Worm (Caenorhabditis elegans) whole organism, L1 larva: ENCODE results near the gene psa-3.
A peak's percentile ranks its signal among the peaks of the same experiment; 100 is the strongest.

Experiments
- C16A3.4 ChIP-seq: fragments of 150-350 bp; optimal IDR thresholded peaks from 2 replicates; lab custom pipeline; 2014; ENCODE audit warnings: missing biosample characterization, missing genetic modification characterization
- F16B12.6 ChIP-seq: fragments of 150-350 bp; optimal IDR thresholded peaks from 2 replicates; lab custom pipeline; 2014; ENCODE audit warnings: missing biosample characterization, missing genetic modification characterization
- aha-1 ChIP-seq: fragments of 150-350 bp; optimal IDR thresholded peaks from 2 replicates; lab custom pipeline; 2014; ENCODE audit warnings: missing biosample characterization, missing genetic modification characterization
- blmp-1 ChIP-seq: fragments of 150-350 bp; optimal IDR thresholded peaks from 2 replicates; lab custom pipeline; 2014; ENCODE audit warnings: missing biosample characterization, missing genetic modification characterization
- ceh-8 ChIP-seq: fragments of 200-800 bp; sonication (Bioruptor generic); optimal IDR thresholded peaks from 2 replicates; lab custom pipeline; 2018; ENCODE audit warnings: mild to moderate bottlenecking, missing genetic modification characterization, moderate library complexity, missing compliant biosample characterization
- ceh-82 ChIP-seq, 3 experiments: fragments of 150-350 bp in 1 of 3; sonication (generic microtip) in 2 of 3; optimal IDR thresholded peaks; 2 replicates each; lab custom pipeline; 2014 to 2017; ENCODE audit warnings: missing biosample characterization in 3 of 3, missing genetic modification characterization in 3 of 3
- ceh-90 ChIP-seq: sonication (generic microtip); optimal IDR thresholded peaks from 2 replicates; lab custom pipeline; 2016; ENCODE audit warnings: missing genetic modification characterization, missing compliant biosample characterization
- ces-1 ChIP-seq: fragments of 150-350 bp; optimal IDR thresholded peaks from 2 replicates; lab custom pipeline; 2014; ENCODE audit warnings: missing biosample characterization, missing genetic modification reagents, missing genetic modification characterization
- efl-1 ChIP-seq, 4 experiments: fragments of 150-350 bp; optimal IDR thresholded peaks in 3 of 4; peaks in 1 of 4; 1 replicate in 1 of 4; 2 replicates in 3 of 4; lab custom pipeline; 2014; ENCODE audit warnings: missing biosample characterization in 2 of 4, missing genetic modification characterization in 2 of 4, missing genetic modification reagents in 2 of 4
- efl-3 ChIP-seq: fragments of 200-800 bp; sonication (Bioruptor generic); optimal IDR thresholded peaks from 2 replicates; lab custom pipeline; 2018; ENCODE audit warnings: mild to moderate bottlenecking, missing genetic modification characterization, missing compliant biosample characterization
- egl-27 ChIP-seq, 2 experiments: fragments of 150-350 bp in 1 of 2; sonication (generic microtip); optimal IDR thresholded peaks; 3 replicates each; lab custom pipeline; 2017 to 2018; ENCODE audit warnings: missing biosample characterization in 2 of 2, missing genetic modification characterization in 2 of 2, missing genetic modification reagents in 2 of 2
- elt-2 ChIP-seq: sonication (generic microtip); optimal IDR thresholded peaks from 2 replicates; lab custom pipeline; 2016; ENCODE audit warnings: missing genetic modification characterization, mild to moderate bottlenecking, inconsistent platforms, missing compliant biosample characterization, missing genetic modification reagents
- ets-5 ChIP-seq: fragments of 200-800 bp; sonication (Bioruptor generic); IDR thresholded peaks from 2 replicates; pipeline ENCODE4 v1.3.6; 2022; ENCODE audit warnings: missing genetic modification characterization, missing compliant biosample characterization
- fkh-8 ChIP-seq: sonication (generic microtip); optimal IDR thresholded peaks from 2 replicates; lab custom pipeline; 2016; ENCODE audit warnings: mild to moderate bottlenecking, missing genetic modification characterization, missing compliant biosample characterization
- hlh-17 ChIP-seq: fragments of 200-800 bp; sonication (Bioruptor generic); optimal IDR thresholded peaks from 2 replicates; lab custom pipeline; 2018; ENCODE audit warnings: missing genetic modification characterization, mild to moderate bottlenecking, missing compliant biosample characterization, moderate library complexity, borderline replicate concordance
- hlh-4 ChIP-seq: sonication (generic microtip); optimal IDR thresholded peaks from 2 replicates; lab custom pipeline; 2016; ENCODE audit warnings: mild to moderate bottlenecking, missing genetic modification characterization, missing compliant biosample characterization
- jun-1 ChIP-seq: fragments of 150-350 bp; optimal IDR thresholded peaks from 2 replicates; lab custom pipeline; 2014; ENCODE audit warnings: missing biosample characterization, missing genetic modification reagents, missing genetic modification characterization
- lin-35 ChIP-seq, 2 experiments: fragments of 150-350 bp; optimal IDR thresholded peaks; 2 replicates each; lab custom pipeline; 2014; ENCODE audit warnings: missing biosample characterization in 2 of 2, missing genetic modification characterization in 2 of 2, missing genetic modification reagents in 2 of 2
- lin-39 ChIP-seq: fragments of 150-350 bp; optimal IDR thresholded peaks from 2 replicates; lab custom pipeline; 2014; ENCODE audit warnings: missing biosample characterization, missing genetic modification reagents, missing genetic modification characterization
- lir-3 ChIP-seq: sonication (generic microtip); optimal IDR thresholded peaks from 2 replicates; lab custom pipeline; 2016; ENCODE audit warnings: mild to moderate bottlenecking, missing genetic modification characterization, moderate library complexity, missing compliant biosample characterization; ENCODE audit not compliant: poor library complexity
- lsy-2 ChIP-seq, 2 experiments: fragments of 150-350 bp; optimal IDR thresholded peaks; 2 replicates each; lab custom pipeline; 2014; ENCODE audit warnings: missing biosample characterization in 2 of 2, missing genetic modification characterization in 2 of 2
- mab-9 ChIP-seq: fragments of 200-800 bp; sonication (Bioruptor generic); IDR thresholded peaks from 2 replicates; pipeline ENCODE4 v1.3.6; 2022; ENCODE audit warnings: missing genetic modification reagents, missing genetic modification characterization, missing compliant biosample characterization
- mdl-1 ChIP-seq, 2 experiments: fragments of 150-350 bp; optimal IDR thresholded peaks; 2 replicates each; lab custom pipeline; 2014 to 2017; ENCODE audit warnings: missing biosample characterization in 2 of 2, missing genetic modification characterization in 2 of 2, inconsistent platforms in 1 of 2
- mep-1 ChIP-seq: fragments of 150-350 bp; optimal IDR thresholded peaks from 2 replicates; lab custom pipeline; 2014; ENCODE audit warnings: missing biosample characterization, missing genetic modification characterization
- nhr-11 ChIP-seq: fragments of 150-350 bp; optimal IDR thresholded peaks from 2 replicates; lab custom pipeline; 2014; ENCODE audit warnings: missing biosample characterization, missing genetic modification characterization
- nhr-12 ChIP-seq: sonication (generic microtip); optimal IDR thresholded peaks from 2 replicates; lab custom pipeline; 2017; ENCODE audit warnings: missing biosample characterization, missing genetic modification characterization
- nhr-28 ChIP-seq: fragments of 150-350 bp; optimal IDR thresholded peaks from 2 replicates; lab custom pipeline; 2014; ENCODE audit warnings: missing biosample characterization, missing genetic modification characterization
- nhr-71 ChIP-seq: sonication (generic microtip); optimal IDR thresholded peaks from 2 replicates; lab custom pipeline; 2016; ENCODE audit warnings: mild to moderate bottlenecking, missing genetic modification characterization, moderate library complexity, missing compliant biosample characterization
- nhr-76 ChIP-seq: sonication (generic microtip); optimal IDR thresholded peaks from 2 replicates; lab custom pipeline; 2017; ENCODE audit warnings: missing biosample characterization, missing genetic modification characterization
- nhr-77 ChIP-seq: fragments of 150-350 bp; optimal IDR thresholded peaks from 2 replicates; lab custom pipeline; 2014; ENCODE audit warnings: missing biosample characterization, missing genetic modification characterization
- nhr-85 ChIP-seq: sonication (generic microtip); peaks from one replicate; lab custom pipeline; 2016; ENCODE audit warnings: missing genetic modification characterization, inconsistent platforms, missing compliant biosample characterization
- pax-3 ChIP-seq: fragments of 200-800 bp; sonication (Bioruptor generic); optimal IDR thresholded peaks from 2 replicates; lab custom pipeline; 2018; ENCODE audit warnings: mild to moderate bottlenecking, missing genetic modification characterization, moderate library complexity, missing compliant biosample characterization
- pqm-1 ChIP-seq: sonication (generic microtip); optimal IDR thresholded peaks from 3 replicates; lab custom pipeline; 2017; ENCODE audit warnings: missing biosample characterization, missing genetic modification characterization
- skn-1 ChIP-seq: fragments of 150-350 bp; optimal IDR thresholded peaks from 2 replicates; lab custom pipeline; 2014; ENCODE audit warnings: missing biosample characterization, missing genetic modification characterization
- snpc-4 ChIP-seq: fragments of 150-350 bp; optimal IDR thresholded peaks from 2 replicates; lab custom pipeline; 2014; ENCODE audit warnings: missing biosample characterization, missing genetic modification characterization
- sptf-1 ChIP-seq: fragments of 150-350 bp; optimal IDR thresholded peaks from 2 replicates; lab custom pipeline; 2014; ENCODE audit warnings: missing biosample characterization, missing genetic modification characterization
- sup-37 ChIP-seq: fragments of 200-800 bp; sonication (Bioruptor generic); optimal IDR thresholded peaks from 2 replicates; lab custom pipeline; 2018; ENCODE audit warnings: mild to moderate bottlenecking, missing genetic modification characterization, missing compliant biosample characterization
- swsn-7 ChIP-seq: sonication (generic microtip); optimal IDR thresholded peaks from 2 replicates; lab custom pipeline; 2016; ENCODE audit warnings: missing genetic modification characterization, missing compliant biosample characterization
- tbx-2 ChIP-seq: sonication (generic microtip); optimal IDR thresholded peaks from 2 replicates; lab custom pipeline; 2016; ENCODE audit warnings: missing genetic modification characterization, missing compliant biosample characterization
- tlp-1 ChIP-seq: fragments of 150-350 bp; optimal IDR thresholded peaks from 2 replicates; lab custom pipeline; 2014; ENCODE audit warnings: missing biosample characterization, missing genetic modification characterization
- unc-30 ChIP-seq: sonication (generic microtip); optimal IDR thresholded peaks from 2 replicates; lab custom pipeline; 2017; ENCODE audit warnings: missing biosample characterization, missing genetic modification characterization
- unc-62 ChIP-seq: fragments of 150-350 bp; optimal IDR thresholded peaks from 2 replicates; lab custom pipeline; 2014; ENCODE audit warnings: missing biosample characterization, missing genetic modification reagents, missing genetic modification characterization
- xbp-1 ChIP-seq: sonication (generic microtip); optimal IDR thresholded peaks from 2 replicates; lab custom pipeline; 2016; ENCODE audit warnings: missing genetic modification characterization, missing compliant biosample characterization
- zag-1 ChIP-seq: fragments of 150-350 bp; optimal IDR thresholded peaks from 2 replicates; lab custom pipeline; 2014; ENCODE audit warnings: missing biosample characterization, missing genetic modification characterization
- ztf-4 ChIP-seq: fragments of 150-350 bp; optimal IDR thresholded peaks from 2 replicates; lab custom pipeline; 2014; ENCODE audit warnings: missing biosample characterization, missing genetic modification characterization

psa-3 gene

ce11 chrX:15365235-15365634 is 42.5 kb upstream of the psa-3 start (continued):
- TF ChIP-seq nhr-11 (peak; percentile 3), nhr-76 (tag; lab: Kevin White, UChicago) (no peak), nhr-71 (tag; lab: Kevin White, UChicago) (peak; percentile 92), nhr-28 (tag; lab: Kevin White, UChicago) (no peak), lir-3 (tag; lab: Kevin White, UChicago) (peak; percentile 76), tbx-2 (tag; lab: Kevin White, UChicago) (peak; percentile 78), egl-27 (tag; optimal IDR thresholded peaks at IDR 0.05; lab: Kevin White, UChicago) (no peak), unc-30 (tag; lab: Kevin White, UChicago) (no peak), skn-1 (peak; percentile 84), lin-35 (GFP tag; optimal IDR thresholded peaks at IDR 0.05; lab: Kevin White, UChicago) (peak; percentile 50 to 76), mab-9 (no peak), hlh-17 (GFP tag; lab: Kevin White, UChicago) (no peak), nhr-85 (peak; percentile 88), ztf-4 (tag; lab: Kevin White, UChicago) (peak; percentile 70), aha-1 (tag; lab: Kevin White, UChicago) (no peak), xbp-1 (tag; lab: Kevin White, UChicago) (peak; percentile 60), tlp-1 (tag; lab: Kevin White, UChicago) (no peak), unc-62 (GFP tag; lab: Kevin White, UChicago) (no peak), mep-1 (tag; lab: Kevin White, UChicago) (peak; percentile 84), mdl-1 (tag; optimal IDR thresholded peaks at IDR 0.05; lab: Kevin White, UChicago) (peak in 1 of 2 experiments; percentile 95), C16A3.4 (tag; lab: Kevin White, UChicago) (peak; percentile 57), elt-2 (tag; lab: Kevin White, UChicago) (no peak), pax-3 (peak; percentile 73), lin-39 (tag; lab: Kevin White, UChicago) (peak; percentile 16), sup-37 (peak; percentile 57), ces-1 (GFP tag; lab: Kevin White, UChicago) (no peak), fkh-8 (peak; percentile 62), F16B12.6 (peak; percentile 74), nhr-77 (tag; lab: Kevin White, UChicago) (peak; percentile 35), zag-1 (tag; lab: Kevin White, UChicago) (no peak), ceh-82 (tag; optimal IDR thresholded peaks at IDR 0.05; lab: Kevin White, UChicago) (peak; percentile 29 to 53 (median 32)), jun-1 (tag; lab: Kevin White, UChicago) (peak; percentile 67)
- TF ChIP-seq, all 84 proteins: peak for 46

- no peak for TF ChIP-seq efl-1 (optimal IDR thresholded peaks at IDR 0.05; lab: Kevin White, UChicago)
- TF ChIP-seq efl-1 (GFP tag; optimal IDR thresholded peaks at IDR 0.05 in 1 of 2; lab: Kevin White, UChicago), result no peak
- TF ChIP-seq blmp-1 (tag; lab: Kevin White, UChicago), result peak; percentile 42
- peak in 1 of 2 experiments; percentile 6 for TF ChIP-seq lin-35 (GFP tag; optimal IDR thresholded peaks at IDR 0.05; lab: Kevin White, UChicago)
Observed at ce11 chrX:15365767-15366177, 42.0 kb upstream of the psa-3 start, which contains the start of gene C33A11.2. TSS of gene C33A11.2 (plus strand) at chrX:15365992.

- TF ChIP-seq efl-1 (optimal IDR thresholded peaks at IDR 0.05; lab: Kevin White, UChicago) (no peak), efl-1 (GFP tag; optimal IDR thresholded peaks at IDR 0.05 in 1 of 2; lab: Kevin White, UChicago) (peak in 1 of 2 experiments; percentile 68), ceh-90 (tag; lab: Kevin White, UChicago) (no peak)
Observed at ce11 chrX:15372772-15373171, 35.0 kb upstream of the psa-3 start.

- TF ChIP-seq jun-1 (tag; lab: Kevin White, UChicago) (no peak), swsn-7 (peak; percentile 46), lir-3 (tag; lab: Kevin White, UChicago) (no peak), unc-30 (tag; lab: Kevin White, UChicago) (no peak), skn-1 (no peak), tlp-1 (tag; lab: Kevin White, UChicago) (no peak), snpc-4 (tag; lab: Kevin White, UChicago) (peak; percentile 3), hlh-4 (tag; lab: Kevin White, UChicago) (no peak), lsy-2 (tag; optimal IDR thresholded peaks at IDR 0.05; lab: Kevin White, UChicago) (peak; percentile 14 to 28), efl-3 (GFP tag; lab: Kevin White, UChicago) (no peak), pqm-1 (tag; lab: Kevin White, UChicago) (no peak), ets-5 (GFP tag; lab: Robert Waterston, UW) (no peak), nhr-12 (tag; lab: Kevin White, UChicago) (no peak), lin-39 (tag; lab: Kevin White, UChicago) (no peak), sptf-1 (tag; lab: Kevin White, UChicago) (no peak), unc-62 (GFP tag; lab: Kevin White, UChicago) (no peak), elt-2 (tag; lab: Kevin White, UChicago) (peak; percentile 62), egl-27 (tag; optimal IDR thresholded peaks at IDR 0.05; lab: Kevin White, UChicago) (no peak), ceh-8 (GFP tag; lab: Kevin White, UChicago) (no peak), mdl-1 (tag; optimal IDR thresholded peaks at IDR 0.05; lab: Kevin White, UChicago) (no peak)
Observed at ce11 chrX:15373415-15374048, 34.2 kb upstream of the psa-3 start.
